Fruit fly (Drosophila melanogaster) whole organism, embryonic: ENCODE measurements around the gene CNMa.

Experiments
- Aef1 ChIP-seq: fragments of 200-800 bp; sonication (Bioruptor generic); IDR thresholded peaks from 3 replicates; pipeline ENCODE4 v1.3.6; 2022; ENCODE audit warnings: missing biosample characterization, missing genetic modification characterization
- Awh ChIP-seq: fragments of 200-800 bp; sonication (Bioruptor generic); IDR thresholded peaks from 2 replicates; pipeline ENCODE4, ENCODE4 v1.3.6; 2022; ENCODE audit warnings: missing biosample characterization, missing genetic modification characterization
- BtbVII ChIP-seq: fragments of 200-800 bp; sonication (Bioruptor generic); optimal IDR thresholded peaks from 3 replicates; lab custom pipeline; 2017; ENCODE audit warnings: missing biosample characterization, mild to moderate bottlenecking, missing genetic modification characterization
- C15 ChIP-seq: fragments of 200-800 bp; sonication (Bioruptor generic); IDR thresholded peaks from 3 replicates; pipeline ENCODE4 v1.3.6; 2022; ENCODE audit warnings: missing biosample characterization, missing genetic modification characterization
- CG10147 ChIP-seq: fragments of 200-800 bp; sonication (Bioruptor generic); optimal IDR thresholded peaks from 2 replicates; lab custom pipeline; 2019; ENCODE audit warnings: missing biosample characterization, mild to moderate bottlenecking, missing genetic modification characterization, moderate library complexity
- CG1024 ChIP-seq: fragments of 200-800 bp; sonication (Bioruptor generic); IDR thresholded peaks from 2 replicates; pipeline ENCODE4 v1.3.6; 2022; ENCODE audit warnings: missing biosample characterization, missing genetic modification characterization
- CG10543 ChIP-seq: fragments of 200-800 bp; sonication (Bioruptor generic); optimal IDR thresholded peaks from 3 replicates; lab custom pipeline; 2017; ENCODE audit warnings: missing biosample characterization, mild to moderate bottlenecking, missing genetic modification characterization, moderate library complexity
- CG13624 ChIP-seq: fragments of 200-800 bp; sonication (Bioruptor generic); optimal IDR thresholded peaks from 2 replicates; lab custom pipeline; 2016; ENCODE audit warnings: missing biosample characterization, missing genetic modification characterization
- CG13894 ChIP-seq: fragments of 200-800 bp; sonication (Bioruptor generic); optimal IDR thresholded peaks from 3 replicates; lab custom pipeline; 2018; ENCODE audit warnings: missing biosample characterization, mild to moderate bottlenecking, missing genetic modification characterization, moderate library complexity
- CG14860 ChIP-seq: fragments of 200-800 bp; sonication (Bioruptor generic); IDR thresholded peaks from 3 replicates; pipeline ENCODE4 v1.3.6; 2022; ENCODE audit warnings: missing biosample characterization, missing genetic modification characterization; ENCODE audit not compliant: partially characterized antibody
- CG15696 ChIP-seq: fragments of 200-800 bp; sonication (Bioruptor generic); optimal IDR thresholded peaks from 2 replicates; lab custom pipeline; 2019; ENCODE audit warnings: missing biosample characterization, mild to moderate bottlenecking, missing genetic modification characterization, moderate library complexity
- CG17359 ChIP-seq: fragments of 200-800 bp; sonication (Bioruptor generic); optimal IDR thresholded peaks from 3 replicates; lab custom pipeline; 2018; ENCODE audit warnings: missing biosample characterization, mild to moderate bottlenecking, missing genetic modification characterization, moderate library complexity
- CG17829 ChIP-seq: fragments of 200-800 bp; optimal IDR thresholded peaks from 2 replicates; lab custom pipeline; 2019; ENCODE audit warnings: missing biosample characterization, mild to moderate bottlenecking, missing genetic modification characterization, moderate library complexity
- CG1832 ChIP-seq: fragments of 200-800 bp; sonication (Bioruptor generic); optimal IDR thresholded peaks from 2 replicates; lab custom pipeline; 2017; ENCODE audit warnings: missing biosample characterization, mild to moderate bottlenecking, missing genetic modification characterization, inconsistent platforms
- CG18599 ChIP-seq: fragments of 200-800 bp; sonication (Bioruptor generic); optimal IDR thresholded peaks from 3 replicates; lab custom pipeline; 2017; ENCODE audit warnings: missing biosample characterization, missing genetic modification characterization, mild to moderate bottlenecking, moderate library complexity, missing genetic modification reagents
- CG2875 ChIP-seq: fragments of 200-800 bp; sonication (Bioruptor generic); optimal IDR thresholded peaks from 2 replicates; lab custom pipeline; 2017; ENCODE audit warnings: missing biosample characterization, mild to moderate bottlenecking, missing genetic modification characterization, missing genetic modification reagents
- CG30431 ChIP-seq: fragments of 200-800 bp; sonication (Bioruptor generic); optimal IDR thresholded peaks from 2 replicates; lab custom pipeline; 2017; ENCODE audit warnings: missing biosample characterization, missing genetic modification characterization
- CG31388 ChIP-seq: fragments of 200-800 bp; sonication (Bioruptor generic); optimal IDR thresholded peaks from 2 replicates; lab custom pipeline; 2016; ENCODE audit warnings: missing biosample characterization, missing genetic modification characterization
- CG32532 ChIP-seq: fragments of 200-800 bp; sonication (Bioruptor generic); IDR thresholded peaks from 2 replicates; pipeline ENCODE4 v1.3.6; 2022; ENCODE audit warnings: missing biosample characterization, missing genetic modification characterization
- CG6683 ChIP-seq: fragments of 200-800 bp; sonication (Bioruptor generic); optimal IDR thresholded peaks from 2 replicates; lab custom pipeline; 2017; ENCODE audit warnings: missing biosample characterization, mild to moderate bottlenecking, missing genetic modification characterization, missing genetic modification reagents
- CG6813 ChIP-seq: fragments of 200-800 bp; sonication (Bioruptor generic); optimal IDR thresholded peaks from 2 replicates; lab custom pipeline; 2017; ENCODE audit warnings: missing biosample characterization, missing genetic modification characterization, mild to moderate bottlenecking, moderate library complexity, missing genetic modification reagents
- CG8359 ChIP-seq: fragments of 200-800 bp; sonication (Bioruptor generic); optimal IDR thresholded peaks from 2 replicates; lab custom pipeline; 2017; ENCODE audit warnings: missing biosample characterization, mild to moderate bottlenecking, missing genetic modification characterization, borderline replicate concordance
- CkIIα-i1 ChIP-seq: fragments of 200-800 bp; sonication (Bioruptor generic); IDR thresholded peaks from 2 replicates; pipeline ENCODE4 v1.3.6; 2022; ENCODE audit warnings: missing biosample characterization, missing genetic modification characterization
- CrebB ChIP-seq: fragments of 200-800 bp; sonication (Bioruptor generic); optimal IDR thresholded peaks from 3 replicates; lab custom pipeline; 2018; ENCODE audit warnings: missing biosample characterization, mild to moderate bottlenecking, missing genetic modification characterization
- Dll ChIP-seq: fragments of 200-800 bp; sonication (Bioruptor generic); IDR thresholded peaks from 4 replicates; pipeline ENCODE4 v1.3.6; 2022; ENCODE audit warnings: missing biosample characterization, missing genetic modification characterization; ENCODE audit not compliant: partially characterized antibody
- Elba2 ChIP-seq: fragments of 200-800 bp; sonication (Bioruptor generic); optimal IDR thresholded peaks from 3 replicates; lab custom pipeline; 2016; ENCODE audit warnings: missing biosample characterization, missing genetic modification characterization
- Hsf ChIP-seq: fragments of 200-800 bp; sonication (Bioruptor generic); optimal IDR thresholded peaks from 3 replicates; lab custom pipeline; 2016; ENCODE audit warnings: missing biosample characterization, missing genetic modification characterization
- Lim3 ChIP-seq: fragments of 200-800 bp; sonication (Bioruptor generic); IDR thresholded peaks from 2 replicates; pipeline ENCODE4 v1.3.6; 2022; ENCODE audit warnings: missing biosample characterization, missing genetic modification characterization
- Lpt ChIP-seq: fragments of >200 bp; optimal IDR thresholded peaks from 2 replicates; lab custom pipeline; 2018; ENCODE audit warnings: missing biosample characterization, missing genetic modification characterization
- Oli ChIP-seq: fragments of 200-800 bp; sonication (Bioruptor generic); optimal IDR thresholded peaks from 2 replicates; lab custom pipeline; 2018; ENCODE audit warnings: missing biosample characterization, mild to moderate bottlenecking, missing genetic modification characterization, moderate library complexity
- Trl ChIP-seq, 3 experiments: fragments of >200 bp in 2 of 3; fragments of 200-800 bp in 1 of 3; sonication (Bioruptor generic) in 1 of 3; optimal IDR thresholded peaks; 2 replicates in 1 of 3; 3 replicates in 2 of 3; lab custom pipeline; 2016 to 2017; ENCODE audit warnings: missing biosample characterization in 1 of 3, missing genetic modification characterization in 1 of 3
- Xbp1 ChIP-seq: fragments of 200-800 bp; sonication (Bioruptor generic); optimal IDR thresholded peaks from 3 replicates; lab custom pipeline; 2016; ENCODE audit warnings: missing biosample characterization, mild to moderate bottlenecking, missing genetic modification characterization
- crol ChIP-seq: fragments of 200-800 bp; sonication (Bioruptor generic); IDR thresholded peaks from 2 replicates; pipeline ENCODE4 v1.3.6; 2022; ENCODE audit warnings: missing biosample characterization, missing genetic modification characterization
- danr ChIP-seq: fragments of 200-800 bp; sonication (Bioruptor generic); IDR thresholded peaks from 2 replicates; pipeline ENCODE4 v1.3.6; 2022; ENCODE audit warnings: missing biosample characterization, missing genetic modification characterization
- disco-r ChIP-seq: fragments of 200-800 bp; sonication (Bioruptor generic); optimal IDR thresholded peaks from 2 replicates; lab custom pipeline; 2016; ENCODE audit warnings: missing biosample characterization, missing genetic modification characterization
- ems ChIP-seq: fragments of 200-800 bp; sonication (Bioruptor generic); optimal IDR thresholded peaks from 3 replicates; lab custom pipeline; 2016; ENCODE audit warnings: missing biosample characterization, missing genetic modification characterization
- fu2 ChIP-seq: fragments of 200-800 bp; sonication (Bioruptor generic); optimal IDR thresholded peaks from 2 replicates; lab custom pipeline; 2016; ENCODE audit warnings: missing biosample characterization, missing genetic modification characterization
- gcm ChIP-seq: fragments of 200-800 bp; sonication (Bioruptor generic); optimal IDR thresholded peaks from 2 replicates; lab custom pipeline; 2019; ENCODE audit warnings: missing biosample characterization, mild to moderate bottlenecking, missing genetic modification characterization, moderate library complexity
- gfzf ChIP-seq: fragments of 200-800 bp; sonication (Bioruptor generic); optimal IDR thresholded peaks from 2 replicates; lab custom pipeline; 2016; ENCODE audit warnings: missing biosample characterization, mild to moderate bottlenecking, missing genetic modification characterization, moderate library complexity
- gsb ChIP-seq: fragments of 200-800 bp; sonication (Bioruptor generic); IDR thresholded peaks from 2 replicates; pipeline ENCODE4 v1.3.6; 2022; ENCODE audit warnings: missing biosample characterization, missing genetic modification characterization
- inv ChIP-seq: fragments of 200-800 bp; sonication (Bioruptor generic); IDR thresholded peaks from 2 replicates; pipeline ENCODE4 v1.3.6; 2022; ENCODE audit warnings: missing biosample characterization, missing genetic modification characterization; ENCODE audit not compliant: partially characterized antibody
- mam ChIP-seq: fragments of 200-800 bp; sonication (Bioruptor generic); optimal IDR thresholded peaks from 3 replicates; lab custom pipeline; 2016; ENCODE audit warnings: missing biosample characterization, missing genetic modification characterization
- mirr ChIP-seq: fragments of 200-800 bp; sonication (Bioruptor generic); optimal IDR thresholded peaks from 3 replicates; lab custom pipeline; 2018; ENCODE audit warnings: missing biosample characterization, mild to moderate bottlenecking, missing genetic modification characterization
- pita ChIP-seq: fragments of 200-800 bp; sonication (Bioruptor generic); optimal IDR thresholded peaks from 2 replicates; lab custom pipeline; 2017; ENCODE audit warnings: missing biosample characterization, mild to moderate bottlenecking, missing genetic modification characterization
- pzg ChIP-seq: fragments of 200-800 bp; sonication (Bioruptor generic); optimal IDR thresholded peaks from 3 replicates; lab custom pipeline; 2018; ENCODE audit warnings: missing biosample characterization, mild to moderate bottlenecking, missing genetic modification characterization, moderate library complexity
- sima ChIP-seq: fragments of 200-800 bp; sonication (Bioruptor generic); optimal IDR thresholded peaks from 2 replicates; lab custom pipeline; 2016; ENCODE audit warnings: missing biosample characterization, missing genetic modification characterization
- sisA ChIP-seq: fragments of 200-800 bp; sonication (Bioruptor generic); IDR thresholded peaks from 2 replicates; pipeline ENCODE4 v1.3.6; 2022; ENCODE audit warnings: missing biosample characterization, missing genetic modification characterization
- zen2 ChIP-seq: fragments of 200-800 bp; sonication (Bioruptor generic); IDR thresholded peaks from 3 replicates; pipeline ENCODE4 v1.3.6; 2022; ENCODE audit warnings: missing biosample characterization, missing genetic modification characterization; ENCODE audit not compliant: partially characterized antibody

The CNMa gene

dm6 chr3L:1861794-1862447, 6.5 kb upstream of the CNMa start, which contains the start of gene Rap1 (continued):
- peak; percentile 74 for TF ChIP-seq Aef1 (GFP tag; lab: Robert Waterston, UW)
- peak; percentile 9 for TF ChIP-seq CG8359 (GFP tag; lab: Kevin White, UChicago)
- peak; percentile 29 for TF ChIP-seq fu2
- TF ChIP-seq CG13894 (tag; lab: Kevin White, UChicago), result peak; percentile 40
- TF ChIP-seq Awh (GFP tag; lab: Robert Waterston, UW), result peak; percentile 44; the same call in 1 of the 2 replicates
- TF ChIP-seq crol, result no peak
- peak; percentile 77 for TF ChIP-seq CG17829 (tag; lab: Kevin White, UChicago)
- TF ChIP-seq Trl (optimal IDR thresholded peaks at IDR 0.05; lab: Kevin White, UChicago), result no peak
- peak; percentile 58 for TF ChIP-seq Trl (GFP tag; optimal IDR thresholded peaks at IDR 0.05; lab: Kevin White, UChicago)
- 0 out of 3 replicates have a peak, but pooled peaks have one; percentile 33 for TF ChIP-seq C15
- peak; percentile 55 for TF ChIP-seq gcm (GFP tag; lab: Kevin White, UChicago)
- TF ChIP-seq CG6683 (GFP tag; lab: Kevin White, UChicago), result peak; percentile 2
- TF ChIP-seq CG31388, result no peak
- TF ChIP-seq CG15696 (tag; lab: Kevin White, UChicago), result peak; percentile 70
- peak; percentile 7 for TF ChIP-seq Oli (tag; lab: Kevin White, UChicago)
- peak; percentile 96 for TF ChIP-seq inv (GFP tag; lab: Robert Waterston, UW)
- TF ChIP-seq Hsf, result peak; percentile 50
- TF ChIP-seq disco-r (GFP tag; lab: Kevin White, UChicago), result no peak
- TF ChIP-seq CG10147 (GFP tag; lab: Kevin White, UChicago), result peak; percentile 60
- peak; percentile 52; the same call in 1 of the 2 replicates for TF ChIP-seq CG1024 (GFP tag; lab: Robert Waterston, UW)
- peak; percentile 21 for TF ChIP-seq CG17359 (tag; lab: Kevin White, UChicago)
- peak; percentile 70 for TF ChIP-seq Xbp1 (GFP tag; lab: Kevin White, UChicago)
- TF ChIP-seq CG13624, result peak; percentile 70
- peak; percentile 61 for TF ChIP-seq sisA (GFP tag; lab: Robert Waterston, UW)
- peak; percentile 73; the same call in 2 of the 3 replicates for TF ChIP-seq zen2 (GFP tag; lab: Robert Waterston, UW)
- TF ChIP-seq CrebB (tag; lab: Kevin White, UChicago), result no peak
- TF ChIP-seq Dll (GFP tag; lab: Robert Waterston, UW), result peak; percentile 89
- TF ChIP-seq sima (GFP tag; lab: Kevin White, UChicago), result no peak
- no peak for TF ChIP-seq Elba2 (GFP tag; lab: Kevin White, UChicago)
- TF ChIP-seq mirr (GFP tag; lab: Kevin White, UChicago), result peak; percentile 53
- TF ChIP-seq ems, result peak; percentile 56
- peak; percentile 81 for TF ChIP-seq mam (GFP tag; lab: Kevin White, UChicago)
- TF ChIP-seq CG10543, result peak; percentile 32
- TF ChIP-seq gfzf (GFP tag; lab: Kevin White, UChicago), result peak; percentile 16
- TF ChIP-seq CG1832 (GFP tag; lab: Kevin White, UChicago), result peak; percentile 71
- peak; percentile 53; the same call in 1 of the 2 replicates for TF ChIP-seq gsb (GFP tag; lab: Robert Waterston, UW)
- peak; percentile 71 for TF ChIP-seq CG18599 (GFP tag; lab: Kevin White, UChicago)
- peak; percentile 21 for TF ChIP-seq CG2875 (GFP tag; lab: Kevin White, UChicago)
- no peak for TF ChIP-seq Lim3
- TF ChIP-seq BtbVII (GFP tag; lab: Kevin White, UChicago), result no peak
- TF ChIP-seq CkIIα-i1 (GFP tag; lab: Robert Waterston, UW), result no peak
- peak; percentile 53 for TF ChIP-seq pzg (GFP tag; lab: Kevin White, UChicago)
- TF ChIP-seq pita (GFP tag; lab: Kevin White, UChicago), result no peak
- peak; percentile 89 for TF ChIP-seq CG32532
- TF ChIP-seq danr (GFP tag; lab: Robert Waterston, UW), result 0 out of 2 replicates have a peak, but pooled peaks have one; percentile 30
- no peak for TF ChIP-seq CG30431
- peak; percentile 87 for TF ChIP-seq CG14860 (GFP tag; lab: Robert Waterston, UW)
- TF ChIP-seq CG6813 (GFP tag; lab: Kevin White, UChicago), result no peak
- no peak for TF ChIP-seq Lpt (GFP tag; lab: Kevin White, UChicago)
